Worm (Caenorhabditis elegans) whole organism, L4/young adult: ENCODE data around the gene aqp-8.

Experiments used
- W03F9.2 ChIP-seq: fragments of 150-350 bp; optimal IDR thresholded peaks from 2 replicates; lab custom pipeline; 2014; ENCODE audit warnings: missing biosample characterization, missing genetic modification characterization
- dao-5 ChIP-seq: sonication (generic microtip); optimal IDR thresholded peaks from 2 replicates; lab custom pipeline; 2016; ENCODE audit warnings: missing genotype, missing genetic modification characterization, moderate library complexity, missing compliant biosample characterization
- him-1 ChIP-seq: sonication (generic microtip); optimal IDR thresholded peaks from 2 replicates; lab custom pipeline; 2016; ENCODE audit warnings: missing genotype, missing genetic modification reagents, missing genetic modification characterization, missing compliant biosample characterization

ce11 chrX:4698271-4698670 is 6.5 kb downstream of the aqp-8 start:
- no peak for TF ChIP-seq dao-5 (tag; lab: Kevin White, UChicago)
- no peak for TF ChIP-seq W03F9.2
- no peak for TF ChIP-seq him-1
